Worm (Caenorhabditis elegans) whole organism, late embryonic: Measurements from ENCODE around the gene lgc-13.

Experiments
- ama-1 ChIP-seq: fragments of 150-350 bp; optimal IDR thresholded peaks from 2 replicates; lab custom pipeline; 2014
- ceh-14 ChIP-seq: sonication (generic microtip); optimal IDR thresholded peaks from 2 replicates; lab custom pipeline; 2016; ENCODE audit warnings: missing genotype, missing genetic modification characterization, missing compliant biosample characterization
- ceh-31 ChIP-seq: sonication (generic microtip); optimal IDR thresholded peaks from 2 replicates; lab custom pipeline; 2016; ENCODE audit warnings: missing genetic modification characterization, missing compliant biosample characterization
- ceh-48 ChIP-seq: sonication (generic microtip); optimal IDR thresholded peaks from 2 replicates; lab custom pipeline; 2016; ENCODE audit warnings: missing genetic modification characterization, inconsistent platforms, missing compliant biosample characterization
- ceh-9 ChIP-seq: sonication (generic microtip); optimal IDR thresholded peaks from 2 replicates; lab custom pipeline; 2016; ENCODE audit warnings: mild to moderate bottlenecking, missing genetic modification characterization, inconsistent platforms, missing compliant biosample characterization
- dve-1 ChIP-seq: sonication (generic microtip); optimal IDR thresholded peaks from 2 replicates; lab custom pipeline; 2017; ENCODE audit warnings: antibody characterized with exemption, mild to moderate bottlenecking, missing genetic modification characterization, missing compliant biosample characterization
- fkh-6 ChIP-seq: sonication (generic microtip); optimal IDR thresholded peaks from 2 replicates; lab custom pipeline; 2016; ENCODE audit warnings: missing genetic modification characterization, missing compliant biosample characterization
- nhr-11 ChIP-seq: fragments of 150-350 bp; optimal IDR thresholded peaks from 2 replicates; lab custom pipeline; 2014; ENCODE audit warnings: missing biosample characterization, missing genetic modification characterization
- pqm-1 ChIP-seq: sonication (generic microtip); optimal IDR thresholded peaks from 2 replicates; lab custom pipeline; 2016; ENCODE audit warnings: missing genetic modification characterization, missing compliant biosample characterization
- ref-2 ChIP-seq: sonication (generic microtip); optimal IDR thresholded peaks from 2 replicates; lab custom pipeline; 2016; ENCODE audit warnings: missing genetic modification characterization, missing compliant biosample characterization
- tbx-2 ChIP-seq: sonication (generic microtip); optimal IDR thresholded peaks from 2 replicates; lab custom pipeline; 2016; ENCODE audit warnings: missing genetic modification characterization, missing compliant biosample characterization

- TF ChIP-seq tbx-2 (tag; lab: Kevin White, UChicago) (no peak), ceh-31 (tag; lab: Kevin White, UChicago) (no peak), fkh-6 (tag; lab: Kevin White, UChicago) (no peak), ref-2 (no peak), ama-1 (no peak), ceh-14 (tag; lab: Kevin White, UChicago) (no peak), ceh-9 (tag; lab: Kevin White, UChicago) (no peak), dve-1 (tag; lab: Kevin White, UChicago) (no peak), pqm-1 (tag; lab: Kevin White, UChicago) (no peak), ceh-48 (tag; lab: Kevin White, UChicago) (no peak), nhr-11 (tag; lab: Kevin White, UChicago) (no peak)
Observed at ce11 chrX:12114024-12114423, 5.1 kb downstream of the lgc-13 start, which contains the start of gene lgc-15.
